Worm (Caenorhabditis elegans): Measurements from ENCODE around the gene arrd-8.

ce11 chrII:12054150-12054549 is 10.7 kb upstream of the arrd-8 start:
- TF ChIP-seq W03F9.2 (tag; optimal IDR thresholded peaks at IDR 0.05) (no peak), him-1 (tag; optimal IDR thresholded peaks at IDR 0.05) (no peak), dao-5 (tag; optimal IDR thresholded peaks at IDR 0.05) (no peak)

Data from whole organism, L4/young adult.